Fruit fly (Drosophila melanogaster) whole organism, embryonic: ENCODE measurements around the gene Doc2.

Experiments used
- Ada2b ChIP-seq: fragments of 200-800 bp; sonication (Bioruptor generic); IDR thresholded peaks from 2 replicates; pipeline ENCODE4 v1.3.6; 2022; ENCODE audit warnings: missing biosample characterization, missing genetic modification characterization
- Aef1 ChIP-seq: fragments of 200-800 bp; sonication (Bioruptor generic); IDR thresholded peaks from 3 replicates; pipeline ENCODE4 v1.3.6; 2022; ENCODE audit warnings: missing biosample characterization, missing genetic modification characterization
- Asciz ChIP-seq: fragments of 200-800 bp; sonication (Bioruptor generic); optimal IDR thresholded peaks from 2 replicates; lab custom pipeline; 2017; ENCODE audit warnings: missing biosample characterization, mild to moderate bottlenecking, missing genetic modification characterization, missing genetic modification reagents
- B-H1 ChIP-seq: fragments of 200-800 bp; sonication (Bioruptor generic); IDR thresholded peaks from 3 replicates; pipeline ENCODE4 v1.3.6; 2022; ENCODE audit warnings: missing biosample characterization, missing genetic modification characterization
- Bdp1 ChIP-seq: fragments of 200-800 bp; sonication (Bioruptor generic); optimal IDR thresholded peaks from 3 replicates; lab custom pipeline; 2016; ENCODE audit warnings: missing biosample characterization, missing genetic modification characterization
- CG10366 ChIP-seq: fragments of 200-800 bp; sonication (Bioruptor generic); IDR thresholded peaks from 2 replicates; pipeline ENCODE4 v1.3.6; 2022; ENCODE audit warnings: missing biosample characterization, missing genetic modification characterization
- CG10565 ChIP-seq: fragments of 200-800 bp; sonication (Bioruptor generic); optimal IDR thresholded peaks from 3 replicates; lab custom pipeline; 2016; ENCODE audit warnings: missing biosample characterization, mild to moderate bottlenecking, missing genetic modification characterization
- CG12236 ChIP-seq: fragments of 200-800 bp; sonication (Bioruptor generic); optimal IDR thresholded peaks from 2 replicates; lab custom pipeline; 2016; ENCODE audit warnings: missing biosample characterization, missing genetic modification characterization
- CG12769 ChIP-seq: fragments of 200-800 bp; sonication (Bioruptor generic); optimal IDR thresholded peaks from 2 replicates; lab custom pipeline; 2019; ENCODE audit warnings: missing biosample characterization, mild to moderate bottlenecking, missing genetic modification characterization, moderate library complexity
- CG13775 ChIP-seq: fragments of 200-800 bp; sonication (Bioruptor generic); optimal IDR thresholded peaks from 3 replicates; lab custom pipeline; 2017; ENCODE audit warnings: missing biosample characterization, mild to moderate bottlenecking, missing genetic modification characterization
- CG14050 ChIP-seq: fragments of 200-800 bp; sonication (Bioruptor generic); IDR thresholded peaks from 3 replicates; pipeline ENCODE4 v1.3.6; 2022; ENCODE audit warnings: missing biosample characterization, missing genetic modification characterization
- CG14965 ChIP-seq: fragments of 200-800 bp; sonication (Bioruptor generic); optimal IDR thresholded peaks from 2 replicates; lab custom pipeline; 2016; ENCODE audit warnings: missing biosample characterization, missing genetic modification characterization, borderline replicate concordance
- CG15479 ChIP-seq: fragments of 200-800 bp; sonication (Bioruptor generic); optimal IDR thresholded peaks from 3 replicates; lab custom pipeline; 2019; ENCODE audit warnings: missing biosample characterization, mild to moderate bottlenecking, missing genetic modification characterization, moderate library complexity
- CG3407 ChIP-seq: fragments of 200-800 bp; sonication (Bioruptor generic); optimal IDR thresholded peaks from 2 replicates; lab custom pipeline; 2018; ENCODE audit warnings: missing biosample characterization, mild to moderate bottlenecking, missing genetic modification characterization
- CG6254 ChIP-seq: fragments of 200-800 bp; sonication (Bioruptor generic); optimal IDR thresholded peaks from 3 replicates; lab custom pipeline; 2017; ENCODE audit warnings: mild to moderate bottlenecking, missing biosample characterization, missing genetic modification reagents, missing genetic modification characterization
- CG7357 ChIP-seq: fragments of 200-800 bp; sonication (Bioruptor generic); IDR thresholded peaks from 3 replicates; pipeline ENCODE4 v1.3.6; 2022; ENCODE audit warnings: missing biosample characterization, missing genetic modification characterization
- CG9609 ChIP-seq: fragments of 200-800 bp; sonication (Bioruptor generic); optimal IDR thresholded peaks from 3 replicates; lab custom pipeline; 2016; ENCODE audit warnings: missing biosample characterization, missing genetic modification characterization
- CkIIα-i1 ChIP-seq: fragments of 200-800 bp; sonication (Bioruptor generic); IDR thresholded peaks from 2 replicates; pipeline ENCODE4 v1.3.6; 2022; ENCODE audit warnings: missing biosample characterization, missing genetic modification characterization
- Fer3 ChIP-seq: fragments of 200-800 bp; sonication (Bioruptor generic); optimal IDR thresholded peaks from 2 replicates; lab custom pipeline; 2018; ENCODE audit warnings: missing biosample characterization, mild to moderate bottlenecking, missing genetic modification characterization, moderate library complexity
- Gsc ChIP-seq: fragments of 200-800 bp; sonication (Bioruptor generic); IDR thresholded peaks from 2 replicates; pipeline ENCODE4 v1.3.6; 2022; ENCODE audit warnings: missing biosample characterization, missing genetic modification characterization
- HHEX ChIP-seq: fragments of 200-800 bp; sonication (Bioruptor generic); optimal IDR thresholded peaks from 3 replicates; lab custom pipeline; 2017; ENCODE audit warnings: missing biosample characterization, mild to moderate bottlenecking, missing genetic modification characterization, missing genetic modification reagents
- HLH4C ChIP-seq: fragments of 200-800 bp; sonication (Bioruptor generic); IDR thresholded peaks from 3 replicates; pipeline ENCODE4 v1.3.6; 2022; ENCODE audit warnings: missing biosample characterization, missing genetic modification characterization; ENCODE audit not compliant: partially characterized antibody
- Hey ChIP-seq: fragments of 200-800 bp; sonication (Bioruptor generic); optimal IDR thresholded peaks from 3 replicates; lab custom pipeline; 2018; ENCODE audit warnings: missing biosample characterization, mild to moderate bottlenecking, missing genetic modification characterization
- Mrtf ChIP-seq: fragments of 200-800 bp; sonication (Bioruptor generic); IDR thresholded peaks from 3 replicates; pipeline ENCODE4 v1.3.6; 2022; ENCODE audit warnings: missing biosample characterization, missing genetic modification characterization
- NK7.1 ChIP-seq: fragments of 200-800 bp; sonication (Bioruptor generic); optimal IDR thresholded peaks from 3 replicates; lab custom pipeline; 2016; ENCODE audit warnings: missing biosample characterization, missing genetic modification characterization
- Nf-YC ChIP-seq: fragments of 200-800 bp; optimal IDR thresholded peaks from 3 replicates; lab custom pipeline; 2019; ENCODE audit warnings: missing biosample characterization, mild to moderate bottlenecking, missing genetic modification characterization, moderate library complexity
- Oli ChIP-seq: fragments of 200-800 bp; sonication (Bioruptor generic); optimal IDR thresholded peaks from 2 replicates; lab custom pipeline; 2018; ENCODE audit warnings: missing biosample characterization, mild to moderate bottlenecking, missing genetic modification characterization, moderate library complexity
- Ravus ChIP-seq: fragments of 200-800 bp; sonication (Bioruptor generic); IDR thresholded peaks from 2 replicates; pipeline ENCODE4 v1.3.6; 2022; ENCODE audit warnings: missing biosample characterization, missing genetic modification characterization
- Rx ChIP-seq: fragments of 200-800 bp; sonication (Bioruptor generic); IDR thresholded peaks from 2 replicates; pipeline ENCODE4 v1.3.6; 2022; ENCODE audit warnings: missing biosample characterization, missing genetic modification characterization
- Usf ChIP-seq: fragments of 200-800 bp; sonication (Bioruptor generic); optimal IDR thresholded peaks from 2 replicates; lab custom pipeline; 2017; ENCODE audit warnings: missing genotype, missing biosample characterization, missing genetic modification characterization
- ato ChIP-seq: fragments of 200-800 bp; sonication (Bioruptor generic); IDR thresholded peaks from 2 replicates; pipeline ENCODE4 v1.3.6; 2022; ENCODE audit warnings: missing biosample characterization, missing genetic modification characterization; ENCODE audit not compliant: partially characterized antibody
- bab2 ChIP-seq: fragments of 200-800 bp; sonication (Bioruptor generic); optimal IDR thresholded peaks from 2 replicates; lab custom pipeline; 2016; ENCODE audit warnings: missing biosample characterization, missing genetic modification characterization
- bigmax ChIP-seq: fragments of 200-800 bp; sonication (Bioruptor generic); optimal IDR thresholded peaks from 2 replicates; lab custom pipeline; 2018; ENCODE audit warnings: missing biosample characterization, mild to moderate bottlenecking, missing genetic modification characterization
- bowl ChIP-seq: fragments of 200-800 bp; sonication (Bioruptor generic); IDR thresholded peaks from 2 replicates; pipeline ENCODE4 v1.3.6; 2022; ENCODE audit warnings: missing biosample characterization, missing genetic modification characterization
- bsh ChIP-seq, 2 experiments: fragments of 200-800 bp; sonication (Bioruptor generic); optimal IDR thresholded peaks; 2 replicates each; lab custom pipeline; 2017 to 2018; ENCODE audit warnings: mild to moderate bottlenecking in 2 of 2, missing biosample characterization in 2 of 2, missing genetic modification characterization in 2 of 2, moderate library complexity in 1 of 2
- cg ChIP-seq: fragments of 200-800 bp; sonication (Bioruptor generic); optimal IDR thresholded peaks from 3 replicates; lab custom pipeline; 2019; ENCODE audit warnings: missing biosample characterization, mild to moderate bottlenecking, missing genetic modification characterization, moderate library complexity
- chif ChIP-seq, 2 experiments: fragments of 200-800 bp; sonication (Bioruptor generic); optimal IDR thresholded peaks; 3 replicates each; lab custom pipeline; 2016; ENCODE audit warnings: missing biosample characterization in 2 of 2, missing genetic modification characterization in 2 of 2
- crol ChIP-seq: fragments of 200-800 bp; sonication (Bioruptor generic); IDR thresholded peaks from 2 replicates; pipeline ENCODE4 v1.3.6; 2022; ENCODE audit warnings: missing biosample characterization, missing genetic modification characterization
- da ChIP-seq: fragments of 200-800 bp; sonication (Bioruptor generic); optimal IDR thresholded peaks from 2 replicates; lab custom pipeline; 2016; ENCODE audit warnings: missing biosample characterization, missing genetic modification characterization
- eve ChIP-seq, 2 experiments: fragments of >200 bp; optimal IDR thresholded peaks; 2 replicates each; lab custom pipeline; 2017; ENCODE audit warnings: missing biosample characterization in 2 of 2, missing genetic modification characterization in 2 of 2
- eyg ChIP-seq: fragments of 200-800 bp; sonication (Bioruptor generic); optimal IDR thresholded peaks from 3 replicates; lab custom pipeline; 2016; ENCODE audit warnings: missing biosample characterization, missing genetic modification characterization
- fru ChIP-seq: fragments of >200 bp; optimal IDR thresholded peaks from 2 replicates; lab custom pipeline; 2017
- grn ChIP-seq: fragments of 200-800 bp; sonication (Bioruptor generic); optimal IDR thresholded peaks from 3 replicates; lab custom pipeline; 2017; ENCODE audit warnings: missing biosample characterization, missing genetic modification characterization
- gro ChIP-seq: fragments of 200-800 bp; sonication (Bioruptor generic); optimal IDR thresholded peaks from 2 replicates; lab custom pipeline; 2016; ENCODE audit warnings: missing biosample characterization, missing genetic modification characterization
- ham ChIP-seq: fragments of 200-800 bp; sonication (Bioruptor generic); IDR thresholded peaks from 2 replicates; pipeline ENCODE4 v1.3.6; 2022; ENCODE audit warnings: missing biosample characterization, missing genetic modification characterization
- insv ChIP-seq, 2 experiments: fragments of 200-800 bp; sonication (Bioruptor generic); optimal IDR thresholded peaks; 3 replicates each; lab custom pipeline; 2016 to 2018; ENCODE audit warnings: missing biosample characterization in 2 of 2, missing genetic modification characterization in 2 of 2
- kah ChIP-seq: fragments of 200-800 bp; sonication (Bioruptor generic); optimal IDR thresholded peaks from 2 replicates; lab custom pipeline; 2018; ENCODE audit warnings: missing biosample characterization, mild to moderate bottlenecking, missing genetic modification characterization
- mirr ChIP-seq: fragments of 200-800 bp; sonication (Bioruptor generic); optimal IDR thresholded peaks from 3 replicates; lab custom pipeline; 2018; ENCODE audit warnings: missing biosample characterization, mild to moderate bottlenecking, missing genetic modification characterization
- nom ChIP-seq: fragments of 200-800 bp; sonication (Bioruptor generic); optimal IDR thresholded peaks from 2 replicates; lab custom pipeline; 2017; ENCODE audit warnings: missing biosample characterization, missing genetic modification characterization, mild to moderate bottlenecking, moderate library complexity, missing genetic modification reagents
- ro ChIP-seq: fragments of 200-800 bp; sonication (Bioruptor generic); IDR thresholded peaks from 2 replicates; pipeline ENCODE4 v1.3.6; 2022; ENCODE audit warnings: missing biosample characterization, missing genetic modification characterization
- wek ChIP-seq: fragments of 200-800 bp; sonication (Bioruptor generic); optimal IDR thresholded peaks from 3 replicates; lab custom pipeline; 2018; ENCODE audit warnings: missing biosample characterization, mild to moderate bottlenecking, missing genetic modification characterization, moderate library complexity
- yki ChIP-seq: fragments of >200 bp; optimal IDR thresholded peaks from 3 replicates; lab custom pipeline; 2018

The Doc2 gene

DNA sequence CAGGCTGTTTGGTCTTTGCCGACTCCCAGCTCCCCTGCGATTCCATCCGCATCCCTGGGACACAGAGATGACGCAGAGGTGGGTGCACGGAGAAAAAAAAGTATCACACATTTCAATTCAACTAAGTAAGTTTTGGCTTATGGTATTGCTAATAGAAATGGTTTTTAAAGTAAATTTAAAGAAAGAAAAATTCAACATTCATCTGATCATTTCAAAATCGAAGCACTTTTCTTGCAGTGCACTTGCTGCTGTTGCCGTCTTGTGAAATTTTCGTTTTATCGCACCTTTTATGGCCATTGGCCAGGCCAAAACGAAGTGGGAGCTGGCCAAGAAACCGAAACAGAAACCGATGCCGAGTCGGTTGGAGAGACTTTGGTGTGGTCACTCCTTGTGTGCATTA, 26.3 kb upstream of the Doc2 start (continued):
- TF ChIP-seq Usf (GFP tag; lab: Kevin White, UChicago), result no peak
- TF ChIP-seq ham (GFP tag; lab: Robert Waterston, UW), result no peak
- TF ChIP-seq insv (GFP tag; optimal IDR thresholded peaks at IDR 0.05; lab: Kevin White, UChicago), result no peak
- TF ChIP-seq Gsc (GFP tag; lab: Robert Waterston, UW), result 0 out of 2 replicates have a peak, but pooled peaks have one; percentile 50
- TF ChIP-seq da (GFP tag; lab: Kevin White, UChicago), result no peak
- no peak for TF ChIP-seq cg (GFP tag; lab: Kevin White, UChicago)
- TF ChIP-seq eve (GFP tag; optimal IDR thresholded peaks at IDR 0.05; lab: Kevin White, UChicago), result peak in 1 of 2 experiments; percentile 59
- TF ChIP-seq CG6254, result peak; percentile 67
- peak; percentile 71 for TF ChIP-seq CG10366
- TF ChIP-seq CkIIα-i1 (GFP tag; lab: Robert Waterston, UW), result no peak
- peak; percentile 81 for TF ChIP-seq Ada2b
- TF ChIP-seq Rx (GFP tag; lab: Robert Waterston, UW), result peak; percentile 40; the same call in 1 of the 2 replicates
- peak; percentile 29 for TF ChIP-seq CG13775 (GFP tag; lab: Kevin White, UChicago)
- no peak for TF ChIP-seq bigmax (GFP tag; lab: Kevin White, UChicago)
- peak; percentile 68 for TF ChIP-seq bab2 (GFP tag; lab: Kevin White, UChicago)
- TF ChIP-seq CG12769 (tag; lab: Kevin White, UChicago), result peak; percentile 42
- no peak for TF ChIP-seq mirr (GFP tag; lab: Kevin White, UChicago)
- peak; percentile 15 for TF ChIP-seq NK7.1
- TF ChIP-seq bsh (GFP tag; optimal IDR thresholded peaks at IDR 0.05; lab: Kevin White, UChicago), result peak in 1 of 2 experiments; percentile 50
- TF ChIP-seq grn (GFP tag; lab: Kevin White, UChicago), result peak; percentile 7
- TF ChIP-seq Fer3 (tag; lab: Kevin White, UChicago), result peak; percentile 56
- peak; percentile 65 for TF ChIP-seq HHEX (GFP tag; lab: Kevin White, UChicago)
- TF ChIP-seq HLH4C, result no peak
- TF ChIP-seq Nf-YC (tag; lab: Kevin White, UChicago), result peak; percentile 33
- TF ChIP-seq gro (GFP tag; lab: Kevin White, UChicago), result no peak
- no peak for TF ChIP-seq Hey (tag; lab: Kevin White, UChicago)
- peak; percentile 47 for TF ChIP-seq Oli (tag; lab: Kevin White, UChicago)
- TF ChIP-seq fru (lab: Kevin White, UChicago), result no peak
- TF ChIP-seq Aef1 (GFP tag; lab: Robert Waterston, UW), result peak; percentile 48; the same call in 1 of the 3 replicates
- no peak for TF ChIP-seq kah
- peak; percentile 6 for TF ChIP-seq CG3407 (GFP tag; lab: Kevin White, UChicago)
- TF ChIP-seq crol (GFP tag; lab: Robert Waterston, UW), result no peak
- no peak for TF ChIP-seq wek (GFP tag; lab: Kevin White, UChicago)
- peak; percentile 49 for TF ChIP-seq CG15479 (GFP tag; lab: Kevin White, UChicago)
- peak; percentile 60 for TF ChIP-seq eyg
- peak; percentile 60; the same call in 2 of the 3 replicates for TF ChIP-seq Mrtf
- TF ChIP-seq CG7357, result peak; percentile 42; the same call in 1 of the 3 replicates
- peak; percentile 53 for TF ChIP-seq ro (GFP tag; lab: Robert Waterston, UW)
- TF ChIP-seq CG14050, result peak; percentile 59
- peak; percentile 36 for TF ChIP-seq CG9609 (GFP tag; lab: Kevin White, UChicago)
- peak; percentile 34 for TF ChIP-seq CG12236
- TF ChIP-seq nom (GFP tag; lab: Kevin White, UChicago), result no peak
- TF ChIP-seq yki, result no peak
- peak; percentile 41 to 75 for TF ChIP-seq chif (GFP tag; optimal IDR thresholded peaks at IDR 0.05; lab: Kevin White, UChicago)
- TF ChIP-seq Bdp1, result peak; percentile 1
- TF ChIP-seq Asciz (GFP tag; lab: Kevin White, UChicago), result peak; percentile 51
- TF ChIP-seq Ravus (GFP tag; lab: Robert Waterston, UW), result peak; percentile 12; the same call in 1 of the 2 replicates
- TF ChIP-seq bowl (GFP tag; lab: Robert Waterston, UW), result no peak
- TF ChIP-seq B-H1 (GFP tag; lab: Robert Waterston, UW), result peak; percentile 53; the same call in 1 of the 3 replicates
- TF ChIP-seq CG14965, result peak; percentile 10
- TF ChIP-seq CG10565 (GFP tag; lab: Kevin White, UChicago), result no peak
- TF ChIP-seq ato (GFP tag; lab: Robert Waterston, UW), result no peak
